Worm (Caenorhabditis elegans) whole organism, L3 larva: ENCODE data around the gene dsl-3.

Experiments
- ama-1 ChIP-seq: fragments of 150-350 bp; optimal IDR thresholded peaks from 2 replicates; lab custom pipeline; 2018
- nhr-12 ChIP-seq: fragments of 150-350 bp; optimal IDR thresholded peaks from 2 replicates; lab custom pipeline; 2014; ENCODE audit warnings: missing biosample characterization, missing genetic modification characterization

DNA sequence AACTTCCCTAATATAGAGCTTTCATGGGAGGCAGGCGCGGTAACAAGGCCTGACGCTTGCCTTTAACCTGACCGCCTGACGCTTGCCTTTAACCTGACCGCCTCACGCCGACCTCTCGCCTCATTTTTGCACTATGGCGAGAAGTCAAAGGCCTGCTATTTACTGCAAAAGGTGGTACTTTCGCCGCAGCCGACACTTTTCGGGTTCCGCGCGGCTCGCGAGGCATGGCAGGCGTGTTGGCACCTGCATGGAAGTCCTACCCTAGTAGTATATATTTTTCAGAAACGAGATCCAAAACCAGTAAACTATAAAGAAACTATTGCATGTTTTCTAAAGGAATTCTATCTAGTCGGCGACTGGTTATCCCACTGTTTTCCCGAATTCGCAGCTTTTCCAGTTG is 18.7 kb downstream of the dsl-3 start:
- TF ChIP-seq ama-1 (lab: Kevin White, UChicago), result no peak
- TF ChIP-seq nhr-12 (tag; lab: Kevin White, UChicago), result no peak
